Fruit fly (Drosophila melanogaster): ENCODE measurements around the gene CG31126.
A peak's percentile ranks its signal among the peaks of the same experiment; 100 is the strongest.

The CG31126 gene

dm6 chr3R:24614707-24615022, 44.8 kb upstream of the CG31126 start:
- TF ChIP-seq OdsH (GFP tag; optimal IDR thresholded peaks at IDR 0.05) (no peak), CG32264 (GFP tag; optimal IDR thresholded peaks at IDR 0.05) (no peak), tai (GFP tag; optimal IDR thresholded peaks at IDR 0.05) (no peak), N (GFP tag; optimal IDR thresholded peaks at IDR 0.05) (no peak), Abd-B (GFP tag; optimal IDR thresholded peaks at IDR 0.05) (no peak), Hr83 (GFP tag; optimal IDR thresholded peaks at IDR 0.05; ENCODE audit: poor library complexity, severe bottlenecking) (no peak), dmrt93B (GFP tag; optimal IDR thresholded peaks at IDR 0.05) (no peak), GATAd (GFP tag; optimal IDR thresholded peaks at IDR 0.05) (no peak), Hr78 (GFP tag; optimal IDR thresholded peaks at IDR 0.05) (no peak), usp (GFP tag; optimal IDR thresholded peaks at IDR 0.05) (no peak), brk (GFP tag; optimal IDR thresholded peaks at IDR 0.05) (no peak)

DNA sequence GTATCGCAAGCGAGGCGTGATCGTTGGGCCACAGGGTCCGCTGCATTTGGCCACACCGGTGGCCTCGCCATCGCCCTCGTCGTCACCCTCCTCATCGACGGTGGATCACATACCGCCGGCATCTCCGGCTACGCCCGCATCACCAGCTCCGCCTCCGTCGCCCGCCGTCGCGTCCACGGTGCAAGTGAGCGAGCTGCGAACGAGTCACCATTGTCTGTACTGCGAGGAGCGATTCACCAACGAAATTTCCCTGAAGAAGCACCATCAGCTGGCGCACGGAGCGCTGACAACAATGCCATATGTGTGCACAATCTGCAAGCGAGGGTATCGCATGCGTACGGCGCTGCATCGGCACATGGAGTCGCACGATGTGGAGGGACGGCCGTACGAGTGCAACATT, 38.9 kb upstream of the CG31126 start:
- TF ChIP-seq Sp1 (GFP tag; optimal IDR thresholded peaks at IDR 0.05) = no peak
- no peak for TF ChIP-seq woc (GFP tag; optimal IDR thresholded peaks at IDR 0.05)
- no peak for TF ChIP-seq Vsx2 (GFP tag; optimal IDR thresholded peaks at IDR 0.05; ENCODE audit: partially characterized antibody)
- no peak for TF ChIP-seq rgr (GFP tag; optimal IDR thresholded peaks at IDR 0.05)
- no peak for TF ChIP-seq Jra (GFP tag; optimal IDR thresholded peaks at IDR 0.05)
- no peak for TF ChIP-seq jim (GFP tag; optimal IDR thresholded peaks at IDR 0.05)
- TF ChIP-seq Dif (GFP tag; optimal IDR thresholded peaks at IDR 0.05; ENCODE audit: partially characterized antibody) = no peak
- TF ChIP-seq Mio (GFP tag; optimal IDR thresholded peaks at IDR 0.05) = no peak
- no peak for TF ChIP-seq foxo (GFP tag; optimal IDR thresholded peaks at IDR 0.05)
- TF ChIP-seq tai (GFP tag; optimal IDR thresholded peaks at IDR 0.05) = no peak
- no peak for TF ChIP-seq dl (GFP tag; optimal IDR thresholded peaks at IDR 0.05; ENCODE audit: insufficient read depth in 1 of 2, partially characterized antibody in 2 of 2)
- no peak for TF ChIP-seq CrebA (GFP tag; optimal IDR thresholded peaks at IDR 0.05; ENCODE audit: borderline replicate concordance)
- no peak for TF ChIP-seq Hr83 (GFP tag; optimal IDR thresholded peaks at IDR 0.05; ENCODE audit: poor library complexity, severe bottlenecking)
- TF ChIP-seq brk (GFP tag; optimal IDR thresholded peaks at IDR 0.05) = no peak
- no peak for TF ChIP-seq Hnf4 (GFP tag; optimal IDR thresholded peaks at IDR 0.05)
- no peak for TF ChIP-seq sv (GFP tag; optimal IDR thresholded peaks at IDR 0.05)

dm6 chr3R:24625517-24625925, 33.9 kb upstream of the CG31126 start, which contains the start of the genes Syx18 and atl:
Syx18 (minus strand) TSS chr3R:24625562.
atl (plus strand) TSS chr3R:24625671.
- no peak for TF ChIP-seq GATAd (GFP tag; optimal IDR thresholded peaks at IDR 0.05)
- no peak for TF ChIP-seq dsf (GFP tag; optimal IDR thresholded peaks at IDR 0.05; ENCODE audit: borderline replicate concordance)
- TF ChIP-seq HLH106 (tag; optimal IDR thresholded peaks at IDR 0.05) = no peak
- no peak for TF ChIP-seq Rel (GFP tag; optimal IDR thresholded peaks at IDR 0.05)
- peak; percentile 77 for TF ChIP-seq Rel (tag; optimal IDR thresholded peaks at IDR 0.05)
- TF ChIP-seq Hr83 (GFP tag; optimal IDR thresholded peaks at IDR 0.05; ENCODE audit: poor library complexity, severe bottlenecking) = peak; percentile 24
- no peak for TF ChIP-seq Vsx2 (GFP tag; optimal IDR thresholded peaks at IDR 0.05; ENCODE audit: partially characterized antibody)
- no peak for TF ChIP-seq sv (GFP tag; optimal IDR thresholded peaks at IDR 0.05)
- TF ChIP-seq ey (GFP tag; optimal IDR thresholded peaks at IDR 0.05) = no peak
- TF ChIP-seq pan (optimal IDR thresholded peaks at IDR 0.05) = no peak
- no peak for TF ChIP-seq Dfd (GFP tag; optimal IDR thresholded peaks at IDR 0.05)
- TF ChIP-seq psq (GFP tag; optimal IDR thresholded peaks at IDR 0.05) = no peak
- peak in 1 of 2 experiments; percentile 30 for TF ChIP-seq foxo (GFP tag; optimal IDR thresholded peaks at IDR 0.05)
- no peak for TF ChIP-seq brk (GFP tag; optimal IDR thresholded peaks at IDR 0.05)
- no peak for TF ChIP-seq dmrt93B (GFP tag; optimal IDR thresholded peaks at IDR 0.05)
- no peak for TF ChIP-seq dl (GFP tag; optimal IDR thresholded peaks at IDR 0.05; ENCODE audit: insufficient read depth in 1 of 2, partially characterized antibody in 2 of 2)
- TF ChIP-seq Jra (GFP tag; optimal IDR thresholded peaks at IDR 0.05) = no peak
- no peak for TF ChIP-seq Hnf4 (GFP tag; optimal IDR thresholded peaks at IDR 0.05)
- TF ChIP-seq Dif (GFP tag; optimal IDR thresholded peaks at IDR 0.05; ENCODE audit: partially characterized antibody) = no peak
- peak; percentile 72 for TF ChIP-seq h (GFP tag; optimal IDR thresholded peaks at IDR 0.05)
- TF ChIP-seq woc (GFP tag; optimal IDR thresholded peaks at IDR 0.05) = no peak
- TF ChIP-seq Myc (optimal IDR thresholded peaks at IDR 0.05) = peak; percentile 32
- TF ChIP-seq N (GFP tag; optimal IDR thresholded peaks at IDR 0.05) = no peak
- TF ChIP-seq CG32264 (GFP tag; optimal IDR thresholded peaks at IDR 0.05) = no peak
- no peak for TF ChIP-seq rgr (GFP tag; optimal IDR thresholded peaks at IDR 0.05)
- no peak for TF ChIP-seq Abd-B (GFP tag; optimal IDR thresholded peaks at IDR 0.05)
- peak; percentile 42 for TF ChIP-seq Sp1 (GFP tag; optimal IDR thresholded peaks at IDR 0.05)
- TF ChIP-seq lola (GFP tag; optimal IDR thresholded peaks at IDR 0.05) = no peak
- no peak for TF ChIP-seq fru (GFP tag; optimal IDR thresholded peaks at IDR 0.05)
- no peak for TF ChIP-seq usp (GFP tag; optimal IDR thresholded peaks at IDR 0.05)
- no peak for TF ChIP-seq jim (GFP tag; optimal IDR thresholded peaks at IDR 0.05)
- TF ChIP-seq Mio (GFP tag; optimal IDR thresholded peaks at IDR 0.05) = no peak
